Worm (Caenorhabditis elegans): ENCODE measurements around the gene nstp-7.

nstp-7 gene

DNA sequence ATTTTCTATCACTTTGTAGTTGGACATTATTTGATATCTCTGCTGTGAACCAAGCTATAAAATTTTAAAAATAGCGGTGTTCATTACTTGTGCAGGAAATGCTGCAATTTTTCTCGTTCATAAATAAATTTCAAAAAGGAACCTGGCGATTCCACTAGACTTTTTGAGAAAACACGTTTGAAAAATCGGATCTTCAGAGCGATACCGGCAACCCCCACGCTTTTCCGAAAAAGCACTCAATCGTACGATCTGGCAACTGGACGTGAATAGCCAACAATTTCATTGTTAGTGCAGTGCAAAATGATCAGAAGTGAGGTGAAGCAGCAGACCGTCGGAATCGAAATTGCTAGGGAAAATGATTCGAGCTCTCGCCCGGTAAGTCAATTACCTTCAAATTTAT, at the start of gene nstp-7:
Gene nstp-7, plus strand, starts transcription at position 301 of the 400 bp plus-strand sequence.
- TF ChIP-seq lsy-2 (tag; optimal IDR thresholded peaks at IDR 0.05): no peak
- no peak for TF ChIP-seq ceh-82 (tag; optimal IDR thresholded peaks at IDR 0.05)
- TF ChIP-seq nhr-25 (tag; optimal IDR thresholded peaks at IDR 0.05): no peak
- no peak for TF ChIP-seq C34F6.9 (tag; optimal IDR thresholded peaks at IDR 0.05)
- no peak for TF ChIP-seq peb-1 (tag; optimal IDR thresholded peaks at IDR 0.05)
- TF ChIP-seq ama-1 (optimal IDR thresholded peaks at IDR 0.05): no peak
- TF ChIP-seq unc-39 (tag; optimal IDR thresholded peaks at IDR 0.05): no peak
- TF ChIP-seq elt-3 (tag; optimal IDR thresholded peaks at IDR 0.05): no peak

DNA sequence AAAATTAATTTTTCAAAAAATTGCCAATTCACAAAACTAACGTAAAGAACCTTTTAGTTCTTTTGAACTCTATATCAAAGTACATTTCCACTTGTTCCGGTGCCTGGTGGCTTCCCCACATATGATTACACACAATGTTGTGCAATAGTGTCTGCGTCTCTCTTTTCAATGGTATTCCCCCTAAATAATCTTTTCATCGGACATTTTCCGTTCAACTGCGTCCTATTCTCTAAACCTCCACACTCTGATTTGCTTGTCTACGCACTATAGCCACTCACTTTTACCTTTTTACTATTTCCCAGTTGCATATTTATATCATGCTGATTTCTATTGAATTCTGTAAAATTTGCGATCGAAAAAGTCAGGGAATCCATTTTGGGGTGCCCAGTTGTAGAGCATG, 49.7 kb upstream of the nstp-7 start, which contains the start of gene nhr-58:
Gene nhr-58, plus strand, starts transcription at position 214 of the 400 bp plus-strand sequence.
- TF ChIP-seq elt-3 (tag; optimal IDR thresholded peaks at IDR 0.05) (no peak), gmeb-1 (tag; optimal IDR thresholded peaks at IDR 0.05) (peak; percentile 29), sma-3 (GFP tag; optimal IDR thresholded peaks at IDR 0.05) (peak; percentile 61), F13H6.1 (tag; optimal IDR thresholded peaks at IDR 0.05) (peak; percentile 81), blmp-1 (tag; optimal IDR thresholded peaks at IDR 0.05; ENCODE audit: insufficient read depth) (peak; percentile 64), crh-2 (tag; optimal IDR thresholded peaks at IDR 0.05) (peak; percentile 63), peb-1 (tag; optimal IDR thresholded peaks at IDR 0.05) (no peak), mdl-1 (tag; optimal IDR thresholded peaks at IDR 0.05) (peak in 1 of 2 experiments; percentile 51), sma-9 (GFP tag; optimal IDR thresholded peaks at IDR 0.05) (peak; percentile 99), sma-9 (tag; optimal IDR thresholded peaks at IDR 0.05) (peak; percentile 43), C34F6.9 (tag; optimal IDR thresholded peaks at IDR 0.05) (peak; percentile 62), unc-55 (GFP tag; optimal IDR thresholded peaks at IDR 0.05) (peak; percentile 70), snpc-4 (tag; optimal IDR thresholded peaks at IDR 0.05) (peak; percentile 17), ztf-4 (tag; optimal IDR thresholded peaks at IDR 0.05) (no peak), fos-1 (tag; optimal IDR thresholded peaks at IDR 0.05) (peak; percentile 93), nhr-129 (tag; optimal IDR thresholded peaks at IDR 0.05) (peak; percentile 97), nhr-6 (tag; optimal IDR thresholded peaks at IDR 0.05) (peak; percentile 15), egl-27 (tag; optimal IDR thresholded peaks at IDR 0.05) (peak; percentile 83), lin-13 (GFP tag; optimal IDR thresholded peaks at IDR 0.05) (no peak), unc-39 (tag; optimal IDR thresholded peaks at IDR 0.05) (no peak), nhr-21 (tag; optimal IDR thresholded peaks at IDR 0.05) (peak; percentile 66), ceh-16 (tag; optimal IDR thresholded peaks at IDR 0.05) (peak; percentile 18)

DNA sequence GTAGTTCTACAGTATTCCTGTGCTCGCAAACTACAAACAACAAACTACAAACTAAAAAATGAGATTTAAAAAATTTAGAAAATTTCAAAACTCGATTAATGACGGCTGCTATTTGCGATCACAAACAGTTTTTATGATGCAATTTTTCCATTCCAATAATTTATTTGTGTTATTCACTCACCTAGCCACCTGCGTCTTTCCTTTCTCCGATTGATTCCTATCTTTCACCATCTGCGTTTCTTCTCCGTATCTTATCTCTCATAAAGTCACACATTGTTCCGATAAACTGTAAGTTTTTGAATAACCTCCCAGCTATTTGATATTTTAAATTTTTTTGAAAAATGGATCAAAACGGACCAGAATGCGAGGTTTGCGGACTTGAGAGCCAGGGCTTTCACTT, 47.5 kb upstream of the nstp-7 start, which contains the start of gene nhr-132:
Gene nhr-132, plus strand, starts transcription at position 271 of the 400 bp plus-strand sequence.
- peak; percentile 20 for TF ChIP-seq C34F6.9 (tag; optimal IDR thresholded peaks at IDR 0.05)
- peak; percentile 32 for TF ChIP-seq gmeb-1 (tag; optimal IDR thresholded peaks at IDR 0.05)
- TF ChIP-seq sma-3 (GFP tag; optimal IDR thresholded peaks at IDR 0.05): peak; percentile 21
- TF ChIP-seq elt-1 (tag; optimal IDR thresholded peaks at IDR 0.05): no peak
- peak; percentile 48 for TF ChIP-seq nhr-25 (tag; optimal IDR thresholded peaks at IDR 0.05)
- TF ChIP-seq nhr-129 (tag; optimal IDR thresholded peaks at IDR 0.05): peak; percentile 91
- peak; percentile 27 for TF ChIP-seq F13H6.1 (tag; optimal IDR thresholded peaks at IDR 0.05)
- no peak for TF ChIP-seq ceh-16 (tag; optimal IDR thresholded peaks at IDR 0.05)
- no peak for TF ChIP-seq sem-4 (tag; optimal IDR thresholded peaks at IDR 0.05)
- TF ChIP-seq fos-1 (tag; optimal IDR thresholded peaks at IDR 0.05): peak; percentile 37
- TF ChIP-seq crh-2 (tag; optimal IDR thresholded peaks at IDR 0.05): peak; percentile 29
- TF ChIP-seq sma-9 (GFP tag; optimal IDR thresholded peaks at IDR 0.05): peak; percentile 88
- no peak for TF ChIP-seq sma-9 (tag; optimal IDR thresholded peaks at IDR 0.05)
- peak in 1 of 2 experiments; percentile 38 for TF ChIP-seq lsy-2 (tag; optimal IDR thresholded peaks at IDR 0.05)

DNA sequence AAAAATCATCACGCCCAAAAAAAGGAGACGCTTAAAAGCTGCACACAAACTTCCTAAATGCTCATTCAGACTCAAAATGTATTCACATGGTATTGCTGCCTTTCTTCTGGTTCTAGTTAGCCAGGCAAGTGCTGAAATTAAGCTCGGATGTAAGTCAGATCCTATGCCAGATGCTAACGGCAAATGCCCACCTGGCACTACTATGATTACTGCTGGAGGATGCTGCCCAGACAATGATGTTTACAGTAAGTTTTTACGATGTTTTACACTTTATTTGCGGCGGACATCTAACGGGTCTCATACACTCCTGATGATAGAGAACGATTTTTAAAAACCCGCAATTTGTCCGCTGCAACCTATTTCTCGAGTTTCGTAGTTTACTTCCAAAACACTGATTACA, 45.1 kb upstream of the nstp-7 start, which contains the start of gene C14C6.5:
Gene C14C6.5, plus strand, starts transcription at position 58 of the 400 bp plus-strand sequence.
- no peak for TF ChIP-seq lin-13 (GFP tag; optimal IDR thresholded peaks at IDR 0.05)
- TF ChIP-seq crh-2 (tag; optimal IDR thresholded peaks at IDR 0.05): no peak
- no peak for TF ChIP-seq F13H6.1 (tag; optimal IDR thresholded peaks at IDR 0.05)
- no peak for TF ChIP-seq alr-1 (tag; optimal IDR thresholded peaks at IDR 0.05)
- no peak for TF ChIP-seq unc-39 (tag; optimal IDR thresholded peaks at IDR 0.05)
- no peak for TF ChIP-seq ztf-11 (tag; optimal IDR thresholded peaks at IDR 0.05)
- TF ChIP-seq nhr-11 (tag; optimal IDR thresholded peaks at IDR 0.05): no peak
- no peak for TF ChIP-seq nhr-25 (tag; optimal IDR thresholded peaks at IDR 0.05)
- no peak for TF ChIP-seq ztf-1 (GFP tag; conservative IDR thresholded peaks at IDR 0.05)
- no peak for TF ChIP-seq peb-1 (tag; optimal IDR thresholded peaks at IDR 0.05)
- TF ChIP-seq zag-1 (tag; optimal IDR thresholded peaks at IDR 0.05): no peak
- TF ChIP-seq nhr-6 (tag; optimal IDR thresholded peaks at IDR 0.05): no peak
- TF ChIP-seq mab-5 (tag; optimal IDR thresholded peaks at IDR 0.05): no peak
- no peak for TF ChIP-seq nhr-21 (tag; optimal IDR thresholded peaks at IDR 0.05)
- no peak for TF ChIP-seq sma-3 (GFP tag; optimal IDR thresholded peaks at IDR 0.05)
- no peak for TF ChIP-seq nhr-129 (tag; optimal IDR thresholded peaks at IDR 0.05)
- no peak for TF ChIP-seq nhr-10 (tag; optimal IDR thresholded peaks at IDR 0.05)
- TF ChIP-seq nhr-12 (tag; optimal IDR thresholded peaks at IDR 0.05): no peak
- no peak for TF ChIP-seq lsy-2 (tag; optimal IDR thresholded peaks at IDR 0.05)

Measured in whole organism, L2 larva.